Fruit fly (Drosophila melanogaster) whole organism, embryonic: ENCODE data around the gene Fnta.
A peak's percentile ranks its signal among the peaks of the same experiment; 100 is the strongest.

Experiments used
- Atf6 ChIP-seq: fragments of 200-800 bp; sonication (Bioruptor generic); IDR thresholded peaks from 2 replicates; pipeline ENCODE4 v1.3.6; 2022; ENCODE audit warnings: missing biosample characterization, missing genetic modification characterization
- CG12659 ChIP-seq: fragments of 200-800 bp; sonication (Bioruptor generic); optimal IDR thresholded peaks from 3 replicates; lab custom pipeline; 2017; ENCODE audit warnings: mild to moderate bottlenecking, missing biosample characterization, missing genetic modification reagents, missing genetic modification characterization
- CG13775 ChIP-seq: fragments of 200-800 bp; sonication (Bioruptor generic); optimal IDR thresholded peaks from 3 replicates; lab custom pipeline; 2017; ENCODE audit warnings: missing biosample characterization, mild to moderate bottlenecking, missing genetic modification characterization
- CG14050 ChIP-seq: fragments of 200-800 bp; sonication (Bioruptor generic); IDR thresholded peaks from 3 replicates; pipeline ENCODE4 v1.3.6; 2022; ENCODE audit warnings: missing biosample characterization, missing genetic modification characterization
- CG14667 ChIP-seq: fragments of 200-800 bp; sonication (Bioruptor generic); IDR thresholded peaks from 2 replicates; pipeline ENCODE4 v1.3.6; 2022; ENCODE audit warnings: missing biosample characterization, missing genetic modification characterization
- CG14710 ChIP-seq: fragments of 200-800 bp; sonication (Bioruptor generic); optimal IDR thresholded peaks from 3 replicates; lab custom pipeline; 2019; ENCODE audit warnings: missing biosample characterization, mild to moderate bottlenecking, missing genetic modification characterization, moderate library complexity
- CG15011 ChIP-seq: fragments of 200-800 bp; sonication (Bioruptor generic); optimal IDR thresholded peaks from 3 replicates; lab custom pipeline; 2018; ENCODE audit warnings: missing biosample characterization, mild to moderate bottlenecking, missing genetic modification characterization
- CG17802 ChIP-seq: fragments of 200-800 bp; sonication (Bioruptor generic); optimal IDR thresholded peaks from 2 replicates; lab custom pipeline; 2018; ENCODE audit warnings: missing biosample characterization, mild to moderate bottlenecking, missing genetic modification characterization, moderate library complexity
- CG3726 ChIP-seq: fragments of 200-800 bp; sonication (Bioruptor generic); IDR thresholded peaks from 3 replicates; pipeline ENCODE4, ENCODE4 v1.3.6; 2022; ENCODE audit warnings: missing biosample characterization, missing genetic modification characterization
- CG6254 ChIP-seq: fragments of 200-800 bp; sonication (Bioruptor generic); optimal IDR thresholded peaks from 3 replicates; lab custom pipeline; 2017; ENCODE audit warnings: mild to moderate bottlenecking, missing biosample characterization, missing genetic modification reagents, missing genetic modification characterization
- CG7372 ChIP-seq: fragments of 200-800 bp; sonication (Bioruptor generic); IDR thresholded peaks from 2 replicates; pipeline ENCODE4 v1.3.6; 2022; ENCODE audit warnings: missing biosample characterization, missing genetic modification characterization
- CG8388 ChIP-seq: fragments of 200-800 bp; sonication (Bioruptor generic); optimal IDR thresholded peaks from 2 replicates; lab custom pipeline; 2019; ENCODE audit warnings: missing biosample characterization, mild to moderate bottlenecking, missing genetic modification characterization, moderate library complexity
- CG8944 ChIP-seq: fragments of 200-800 bp; sonication (Bioruptor generic); optimal IDR thresholded peaks from 3 replicates; lab custom pipeline; 2016; ENCODE audit warnings: missing biosample characterization, missing genetic modification characterization
- CG9215 ChIP-seq: fragments of 200-800 bp; sonication (Bioruptor generic); IDR thresholded peaks from 2 replicates; pipeline ENCODE4 v1.3.6; 2022; ENCODE audit warnings: missing biosample characterization, missing genetic modification characterization
- Drgx ChIP-seq: fragments of 200-800 bp; sonication (Bioruptor generic); IDR thresholded peaks from 2 replicates; pipeline ENCODE4 v1.3.6; 2022; ENCODE audit warnings: missing biosample characterization, missing genetic modification characterization
- Ets97D ChIP-seq: fragments of 200-800 bp; sonication (Bioruptor generic); optimal IDR thresholded peaks from 3 replicates; lab custom pipeline; 2016; ENCODE audit warnings: missing biosample characterization, missing genetic modification characterization
- Fer3 ChIP-seq: fragments of 200-800 bp; sonication (Bioruptor generic); optimal IDR thresholded peaks from 2 replicates; lab custom pipeline; 2018; ENCODE audit warnings: missing biosample characterization, mild to moderate bottlenecking, missing genetic modification characterization, moderate library complexity
- HLH3B ChIP-seq: fragments of 200-800 bp; sonication (Bioruptor generic); IDR thresholded peaks from 2 replicates; pipeline ENCODE4 v1.3.6; 2022; ENCODE audit warnings: missing biosample characterization, missing genetic modification characterization
- Hr51 ChIP-seq, 2 experiments: fragments of 200-800 bp; sonication (Bioruptor generic); optimal IDR thresholded peaks; 2 replicates in 1 of 2; 3 replicates in 1 of 2; lab custom pipeline; 2016 to 2018; ENCODE audit warnings: missing biosample characterization in 2 of 2, missing genetic modification characterization in 2 of 2, mild to moderate bottlenecking in 1 of 2, moderate library complexity in 1 of 2
- Nf-YC ChIP-seq: fragments of 200-800 bp; optimal IDR thresholded peaks from 3 replicates; lab custom pipeline; 2019; ENCODE audit warnings: missing biosample characterization, mild to moderate bottlenecking, missing genetic modification characterization, moderate library complexity
- NfI ChIP-seq: fragments of 200-800 bp; sonication (Bioruptor generic); optimal IDR thresholded peaks from 3 replicates; lab custom pipeline; 2018; ENCODE audit warnings: missing biosample characterization, mild to moderate bottlenecking, missing genetic modification characterization, moderate library complexity
- PHDP ChIP-seq: fragments of 200-800 bp; sonication (Bioruptor generic); optimal IDR thresholded peaks from 3 replicates; lab custom pipeline; 2018; ENCODE audit warnings: missing biosample characterization, mild to moderate bottlenecking, missing genetic modification characterization, moderate library complexity
- Ptx1 ChIP-seq: fragments of 200-800 bp; sonication (Bioruptor generic); IDR thresholded peaks from 2 replicates; pipeline ENCODE4 v1.3.6; 2022; ENCODE audit warnings: missing biosample characterization, missing genetic modification characterization
- Stat92E ChIP-seq, 3 experiments: fragments of >200 bp in 2 of 3; fragments of 200-800 bp in 1 of 3; sonication (Bioruptor generic) in 1 of 3; optimal IDR thresholded peaks; 2 replicates each; lab custom pipeline; 2017 to 2019; ENCODE audit warnings: missing biosample characterization in 3 of 3, missing genetic modification characterization in 3 of 3, mild to moderate bottlenecking in 1 of 3, moderate library complexity in 1 of 3
- Xrp1 ChIP-seq: fragments of 200-800 bp; sonication (Bioruptor generic); IDR thresholded peaks from 2 replicates; pipeline ENCODE4 v1.3.6; 2022; ENCODE audit warnings: missing biosample characterization, missing genetic modification characterization
- ap ChIP-seq: fragments of 200-800 bp; sonication (Bioruptor generic); IDR thresholded peaks from 2 replicates; pipeline ENCODE4 v1.3.6; 2022; ENCODE audit warnings: missing biosample characterization, missing genetic modification characterization
- dysf ChIP-seq: fragments of 200-800 bp; sonication (Bioruptor generic); IDR thresholded peaks from 3 replicates; pipeline ENCODE4 v1.3.6; 2022; ENCODE audit warnings: missing biosample characterization, missing genetic modification characterization
- ems ChIP-seq: fragments of 200-800 bp; sonication (Bioruptor generic); optimal IDR thresholded peaks from 3 replicates; lab custom pipeline; 2016; ENCODE audit warnings: missing biosample characterization, missing genetic modification characterization
- fru ChIP-seq: fragments of >200 bp; optimal IDR thresholded peaks from 2 replicates; lab custom pipeline; 2017
- grau ChIP-seq: fragments of 200-800 bp; optimal IDR thresholded peaks from 3 replicates; lab custom pipeline; 2019; ENCODE audit warnings: missing biosample characterization, mild to moderate bottlenecking, missing genetic modification characterization, moderate library complexity
- kah ChIP-seq: fragments of 200-800 bp; sonication (Bioruptor generic); optimal IDR thresholded peaks from 2 replicates; lab custom pipeline; 2018; ENCODE audit warnings: missing biosample characterization, mild to moderate bottlenecking, missing genetic modification characterization
- luna ChIP-seq: fragments of 200-800 bp; sonication (Bioruptor generic); optimal IDR thresholded peaks from 2 replicates; lab custom pipeline; 2016; ENCODE audit warnings: missing biosample characterization, missing genetic modification characterization
- nau ChIP-seq: fragments of 200-800 bp; sonication (Bioruptor generic); optimal IDR thresholded peaks from 3 replicates; lab custom pipeline; 2017; ENCODE audit warnings: missing biosample characterization, mild to moderate bottlenecking, missing genetic modification characterization, missing genetic modification reagents
- org-1 ChIP-seq: fragments of 200-800 bp; sonication (Bioruptor generic); optimal IDR thresholded peaks from 2 replicates; lab custom pipeline; 2017; ENCODE audit warnings: missing biosample characterization, missing genetic modification characterization
- prd ChIP-seq, 3 experiments: fragments of >200 bp in 2 of 3; fragments of 200-800 bp in 1 of 3; sonication (Bioruptor generic) in 1 of 3; optimal IDR thresholded peaks in 2 of 3; IDR thresholded peaks in 1 of 3; 2 replicates in 2 of 3; 3 replicates in 1 of 3; pipeline versions ENCODE4 v1.3.6 to Lab custom; 2017 to 2022; ENCODE audit warnings: missing biosample characterization in 1 of 3, missing genetic modification characterization in 1 of 3
- run ChIP-seq: fragments of 200-800 bp; sonication (Bioruptor generic); optimal IDR thresholded peaks from 3 replicates; lab custom pipeline; 2018; ENCODE audit warnings: missing biosample characterization, mild to moderate bottlenecking, missing genetic modification characterization
- sug ChIP-seq: fragments of 200-800 bp; optimal IDR thresholded peaks from 2 replicates; lab custom pipeline; 2019; ENCODE audit warnings: missing biosample characterization, mild to moderate bottlenecking, missing genetic modification characterization, moderate library complexity
- tio ChIP-seq: fragments of 200-800 bp; sonication (Bioruptor generic); optimal IDR thresholded peaks from 2 replicates; lab custom pipeline; 2017; ENCODE audit warnings: missing biosample characterization, missing genetic modification characterization, inconsistent platforms
- twi ChIP-seq: fragments of 200-800 bp; optimal IDR thresholded peaks from 2 replicates; lab custom pipeline; 2019; ENCODE audit warnings: missing biosample characterization, mild to moderate bottlenecking, missing genetic modification characterization, moderate library complexity
- usp ChIP-seq: fragments of >200 bp; optimal IDR thresholded peaks from 2 replicates; lab custom pipeline; 2017; ENCODE audit warnings: missing biosample characterization, missing genetic modification characterization
- wor ChIP-seq: fragments of 200-800 bp; sonication (Bioruptor generic); IDR thresholded peaks from 2 replicates; pipeline ENCODE4 v1.3.6; 2022; ENCODE audit warnings: missing biosample characterization, missing genetic modification characterization

Fnta gene

dm6 chr2L:4856118-4856517, 25.6 kb upstream of the Fnta start (continued):
- no peak for TF ChIP-seq prd (optimal IDR thresholded peaks at IDR 0.05; lab: Kevin White, UChicago)
- peak; percentile 64; the same call in 2 of the 3 replicates for TF ChIP-seq prd (GFP tag; IDR thresholded peaks at IDR 0.05; lab: Robert Waterston, UW)
- peak; percentile 37 for TF ChIP-seq org-1
- TF ChIP-seq fru (lab: Kevin White, UChicago) = no peak
- peak; percentile 28 for TF ChIP-seq NfI (GFP tag; lab: Kevin White, UChicago)
- TF ChIP-seq Stat92E (GFP tag; optimal IDR thresholded peaks at IDR 0.05; lab: Kevin White, UChicago) = no peak
- peak; percentile 53 for TF ChIP-seq Ptx1 (GFP tag; lab: Robert Waterston, UW)
- peak; percentile 59; the same call in 1 of the 2 replicates for TF ChIP-seq CG7372 (GFP tag; lab: Robert Waterston, UW)
- peak; percentile 43; the same call in 1 of the 3 replicates for TF ChIP-seq CG14050 (GFP tag; lab: Robert Waterston, UW)
- no peak for TF ChIP-seq sug (tag; lab: Kevin White, UChicago)
- TF ChIP-seq CG9215 (GFP tag; lab: Robert Waterston, UW) = peak; percentile 49
- peak; percentile 48 for TF ChIP-seq CG12659 (GFP tag; lab: Kevin White, UChicago)
- peak in 1 of 2 experiments; percentile 78 for TF ChIP-seq Hr51 (GFP tag; optimal IDR thresholded peaks at IDR 0.05; lab: Kevin White, UChicago)
- TF ChIP-seq CG8388 (GFP tag; lab: Kevin White, UChicago) = peak; percentile 47
- peak; percentile 68 for TF ChIP-seq Fer3 (tag; lab: Kevin White, UChicago)
- TF ChIP-seq HLH3B = peak; percentile 65
- TF ChIP-seq usp (GFP tag; lab: Kevin White, UChicago) = no peak
- TF ChIP-seq twi (tag; lab: Kevin White, UChicago) = peak; percentile 20
- peak; percentile 40 for TF ChIP-seq run (tag; lab: Kevin White, UChicago)
- peak; percentile 50 for TF ChIP-seq CG6254
- no peak for TF ChIP-seq ap
- TF ChIP-seq CG13775 (GFP tag; lab: Kevin White, UChicago) = no peak
- TF ChIP-seq CG3726 (GFP tag; lab: Robert Waterston, UW) = no peak
- TF ChIP-seq Xrp1 (GFP tag; lab: Robert Waterston, UW) = peak; percentile 81
- TF ChIP-seq wor (GFP tag; lab: Robert Waterston, UW) = no peak
- TF ChIP-seq nau (GFP tag; lab: Kevin White, UChicago) = peak; percentile 52
- TF ChIP-seq dysf = peak; percentile 52; the same call in 1 of the 3 replicates
- peak; percentile 45 for TF ChIP-seq CG15011 (GFP tag; lab: Kevin White, UChicago)
- TF ChIP-seq Ets97D (GFP tag; lab: Kevin White, UChicago) = no peak
- no peak for TF ChIP-seq Drgx (GFP tag; lab: Robert Waterston, UW)
- TF ChIP-seq Nf-YC (tag; lab: Kevin White, UChicago) = no peak
- peak; percentile 53; the same call in 1 of the 2 replicates for TF ChIP-seq Atf6 (GFP tag; lab: Robert Waterston, UW)
- TF ChIP-seq CG14710 (tag; lab: Kevin White, UChicago) = peak; percentile 67
- peak; percentile 63 for TF ChIP-seq tio
- TF ChIP-seq ems (GFP tag; lab: Kevin White, UChicago) = no peak
- peak; percentile 83 for TF ChIP-seq PHDP (tag; lab: Kevin White, UChicago)
- no peak for TF ChIP-seq luna (GFP tag; lab: Kevin White, UChicago)
- TF ChIP-seq grau (tag; lab: Kevin White, UChicago) = peak; percentile 59
- no peak for TF ChIP-seq CG8944
- TF ChIP-seq CG14667 (GFP tag; lab: Robert Waterston, UW) = peak; percentile 56
- TF ChIP-seq CG17802 (tag; lab: Kevin White, UChicago) = peak; percentile 11
- peak; percentile 20 for TF ChIP-seq kah (GFP tag; lab: Kevin White, UChicago)
